Worm (Caenorhabditis elegans): Measurements from ENCODE around the gene fbxb-105.

fbxb-105 gene

ce11 chrII:2752536-2752935 lies 18.2 kb downstream of the fbxb-105 start, which contains the start of gene F29A7.6 (continued):
- TF ChIP-seq sptf-2 (GFP tag; optimal IDR thresholded peaks at IDR 0.05) (no peak), F57A8.1 (GFP tag; optimal IDR thresholded peaks at IDR 0.05) (no peak), rcor-1 (GFP tag; IDR thresholded peaks at IDR 0.05) (peak; percentile 35; the same call in 1 of the 2 replicates), hrde-1 (tag; optimal IDR thresholded peaks at IDR 0.05; ENCODE audit: borderline replicate concordance) (no peak), K12H6.12 (tag; optimal IDR thresholded peaks at IDR 0.05) (peak; percentile 31), F37B4.10 (GFP tag; IDR thresholded peaks at IDR 0.05) (no peak), nhr-27 (tag; optimal IDR thresholded peaks at IDR 0.05) (no peak), tbp1 (GFP tag; optimal IDR thresholded peaks at IDR 0.05) (peak; percentile 21)

ce11 chrII:2751278-2751677 lies 19.4 kb downstream of the fbxb-105 start:
- TF ChIP-seq rpc-1 (optimal IDR thresholded peaks at IDR 0.05) (no peak), rpc-1 (tag; optimal IDR thresholded peaks at IDR 0.05) (no peak), pbrm-1 (GFP tag; IDR thresholded peaks at IDR 0.05) (0 out of 2 replicates have a peak, but pooled peaks have one; percentile 8), ekl-4 (GFP tag; IDR thresholded peaks at IDR 0.05) (0 out of 2 replicates have a peak, but pooled peaks have one; percentile 21), madf-6 (GFP tag; IDR thresholded peaks at IDR 0.05) (peak; percentile 43; the same call in 1 of the 2 replicates), hrde-1 (tag; optimal IDR thresholded peaks at IDR 0.05; ENCODE audit: borderline replicate concordance) (peak; percentile 19), nfyb-1 (GFP tag; IDR thresholded peaks at IDR 0.05) (0 out of 2 replicates have a peak, but pooled peaks have one; percentile 30), lin-26 (GFP tag; IDR thresholded peaks at IDR 0.05) (no peak), nhr-179 (tag; optimal IDR thresholded peaks at IDR 0.05) (no peak), nfya-1 (tag; optimal IDR thresholded peaks at IDR 0.05; ENCODE audit: borderline replicate concordance, insufficient read depth) (no peak), B0336.3 (GFP tag; IDR thresholded peaks at IDR 0.05) (peak; percentile 51; the same call in 1 of the 2 replicates), lsy-27 (tag; optimal IDR thresholded peaks at IDR 0.05; ENCODE audit: borderline replicate concordance, insufficient read depth) (no peak), mcd-1 (GFP tag; IDR thresholded peaks at IDR 0.05) (peak; percentile 54; the same call in 1 of the 2 replicates), athp-1 (tag; optimal IDR thresholded peaks at IDR 0.05) (peak; percentile 21)

ce11 chrII:2749595-2750048 lies 21.1 kb downstream of the fbxb-105 start, which contains the start of gene F29A7.4:
Gene F29A7.4, plus strand, starts transcription at chrII:2749998.
- TF ChIP-seq F10E7.11 (tag; optimal IDR thresholded peaks at IDR 0.05) (no peak), ekl-4 (GFP tag; IDR thresholded peaks at IDR 0.05) (no peak), B0261.1 (tag; optimal IDR thresholded peaks at IDR 0.05) (no peak), ceh-79 (tag; optimal IDR thresholded peaks at IDR 0.05) (no peak), F55B11.4 (tag; optimal IDR thresholded peaks at IDR 0.05; ENCODE audit: borderline replicate concordance, insufficient read depth) (no peak), Y67H2A.10 (GFP tag; conservative IDR thresholded peaks at IDR 0.05) (no peak), snpc-1.3 (tag; optimal IDR thresholded peaks at IDR 0.05; ENCODE audit: insufficient read depth) (no peak), ZK185.1 (tag; optimal IDR thresholded peaks at IDR 0.05; ENCODE audit: poor library complexity, severe bottlenecking) (no peak), zfh-2 (GFP tag; conservative IDR thresholded peaks at IDR 0.05) (no peak), dpff-1 (tag; optimal IDR thresholded peaks at IDR 0.05) (no peak), ama-1 (optimal IDR thresholded peaks at IDR 0.05) (no peak), ama-1 (GFP tag; optimal IDR thresholded peaks at IDR 0.05) (no peak), nfyb-1 (GFP tag; IDR thresholded peaks at IDR 0.05) (no peak), mcd-1 (GFP tag; IDR thresholded peaks at IDR 0.05) (no peak), hlh-12 (tag; optimal IDR thresholded peaks at IDR 0.05) (no peak), F22D6.2 (tag; optimal IDR thresholded peaks at IDR 0.05) (no peak), attf-5 (GFP tag; optimal IDR thresholded peaks at IDR 0.05) (no peak), tbx-9 (tag; optimal IDR thresholded peaks at IDR 0.05; ENCODE audit: borderline replicate concordance) (no peak), ztf-28 (GFP tag; IDR thresholded peaks at IDR 0.05) (no peak), ztf-26 (tag; optimal IDR thresholded peaks at IDR 0.05) (no peak)
